Fruit fly (Drosophila melanogaster): ENCODE results near the gene Ugt49B2.
A peak's percentile ranks its signal among the peaks of the same experiment; 100 is the strongest.

DNA sequence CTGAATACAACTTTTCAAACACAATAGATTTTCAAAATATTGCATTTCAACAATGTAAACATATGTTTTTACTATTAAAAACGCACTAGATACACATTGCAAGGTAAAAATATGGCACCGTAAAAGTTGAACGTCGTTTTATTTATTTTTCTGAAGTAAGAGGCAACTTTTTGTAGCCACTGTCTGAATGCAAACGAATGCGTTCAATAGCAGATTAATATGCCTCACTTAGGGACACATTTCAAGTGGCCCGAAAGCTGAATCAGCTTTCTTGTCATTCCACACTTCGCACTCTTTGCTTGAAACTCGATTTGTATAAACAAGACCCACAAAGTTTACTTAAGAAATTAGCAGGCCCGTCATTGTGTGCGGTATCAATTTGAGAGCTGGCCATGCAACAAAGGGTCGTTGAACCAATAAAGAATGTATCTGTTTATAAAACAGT lies 49.6 kb downstream of the Ugt49B2 start:
- TF ChIP-seq Ets98B (GFP tag; IDR thresholded peaks at IDR 0.05) (no peak), CG15710 (tag; optimal IDR thresholded peaks at IDR 0.05) (no peak), EcR (GFP tag; optimal IDR thresholded peaks at IDR 0.05) (peak; percentile 90), CG17806 (tag; optimal IDR thresholded peaks at IDR 0.05) (no peak)

Measured in whole organism, pupa.